Worm (Caenorhabditis elegans) whole organism, L3 larva: ENCODE data around the gene ttr-39.

Source experiments
- ZK546.5 ChIP-seq: sonication (generic microtip); optimal IDR thresholded peaks from 2 replicates; lab custom pipeline; 2017; ENCODE audit warnings: missing biosample characterization, missing genetic modification characterization
- aly-2 ChIP-seq: fragments of 150-350 bp; optimal IDR thresholded peaks from 2 replicates; lab custom pipeline; 2014; ENCODE audit warnings: missing biosample characterization, missing genetic modification characterization
- ama-1 ChIP-seq: fragments of 150-350 bp; optimal IDR thresholded peaks from 2 replicates; lab custom pipeline; 2018
- ceh-16 ChIP-seq: sonication (generic microtip); optimal IDR thresholded peaks from 2 replicates; lab custom pipeline; 2017; ENCODE audit warnings: missing biosample characterization, missing genetic modification characterization
- ceh-28 ChIP-seq: fragments of 150-350 bp; optimal IDR thresholded peaks from 2 replicates; lab custom pipeline; 2014; ENCODE audit warnings: missing biosample characterization, missing genetic modification reagents, missing genetic modification characterization
- elt-1 ChIP-seq: fragments of 150-350 bp; optimal IDR thresholded peaks from 2 replicates; lab custom pipeline; 2014; ENCODE audit warnings: missing biosample characterization, missing genetic modification characterization
- elt-2 ChIP-seq: sonication (generic microtip); optimal IDR thresholded peaks from 2 replicates; lab custom pipeline; 2016; ENCODE audit warnings: missing genetic modification reagents, mild to moderate bottlenecking, missing genetic modification characterization, missing compliant biosample characterization
- elt-3 ChIP-seq, 3 experiments: fragments of 150-350 bp in 1 of 3; sonication (generic microtip) in 2 of 3; optimal IDR thresholded peaks; 2 replicates in 2 of 3; 4 replicates in 1 of 3; lab custom pipeline; 2014 to 2017; ENCODE audit warnings: missing biosample characterization in 3 of 3, missing genetic modification characterization in 3 of 3
- fos-1 ChIP-seq: fragments of 150-350 bp; optimal IDR thresholded peaks from 2 replicates; lab custom pipeline; 2014; ENCODE audit warnings: missing biosample characterization, missing genetic modification characterization
- hmg-11 ChIP-seq: sonication (generic microtip); optimal IDR thresholded peaks from 2 replicates; lab custom pipeline; 2016; ENCODE audit warnings: missing genetic modification characterization, missing compliant biosample characterization
- jun-1 ChIP-seq: fragments of 150-350 bp; optimal IDR thresholded peaks from 2 replicates; lab custom pipeline; 2014; ENCODE audit warnings: missing biosample characterization, missing genetic modification reagents, missing genetic modification characterization
- lin-39 ChIP-seq: fragments of 150-350 bp; optimal IDR thresholded peaks from 2 replicates; lab custom pipeline; 2018; ENCODE audit warnings: missing biosample characterization, missing genetic modification reagents, missing genetic modification characterization
- nhr-23 ChIP-seq: fragments of 150-350 bp; optimal IDR thresholded peaks from 2 replicates; lab custom pipeline; 2014; ENCODE audit warnings: missing biosample characterization, missing genetic modification reagents, missing genetic modification characterization
- nhr-43 ChIP-seq: sonication (generic microtip); optimal IDR thresholded peaks from 2 replicates; lab custom pipeline; 2016; ENCODE audit warnings: mild to moderate bottlenecking, missing genetic modification characterization, missing compliant biosample characterization; ENCODE audit not compliant: poor library complexity, severe bottlenecking
- nhr-76 ChIP-seq: fragments of 150-350 bp; sonication (generic microtip); optimal IDR thresholded peaks from 5 replicates; lab custom pipeline; 2014; ENCODE audit warnings: missing biosample characterization, missing genetic modification characterization
- pqm-1 ChIP-seq: fragments of 150-350 bp; optimal IDR thresholded peaks from 2 replicates; lab custom pipeline; 2017; ENCODE audit warnings: missing biosample characterization, missing genetic modification characterization, inconsistent platforms
- unc-62 ChIP-seq: fragments of 150-350 bp; sonication (generic microtip); optimal IDR thresholded peaks from 4 replicates; lab custom pipeline; 2014; ENCODE audit warnings: missing biosample characterization, missing genetic modification reagents, missing genetic modification characterization
- zag-1 ChIP-seq: fragments of 150-350 bp; optimal IDR thresholded peaks from 2 replicates; lab custom pipeline; 2014; ENCODE audit warnings: missing biosample characterization, missing genetic modification characterization
- ztf-11 ChIP-seq: fragments of 150-350 bp; optimal IDR thresholded peaks from 2 replicates; lab custom pipeline; 2014; ENCODE audit warnings: missing biosample characterization, missing genetic modification characterization
- ztf-4 ChIP-seq: fragments of 150-350 bp; optimal IDR thresholded peaks from 2 replicates; lab custom pipeline; 2014; ENCODE audit warnings: missing biosample characterization, missing genetic modification characterization

ttr-39 gene

ce11 chrIV:10042881-10043280 is 46.8 kb downstream of the ttr-39 start, which contains the start of gene frk-1:
frk-1 (plus strand) TSS chrIV:10043181.
- TF ChIP-seq unc-62 (GFP tag; lab: Kevin White, UChicago) (no peak), jun-1 (no peak), elt-1 (tag; lab: Kevin White, UChicago) (no peak), ztf-11 (tag; lab: Kevin White, UChicago) (no peak), nhr-76 (tag; lab: Kevin White, UChicago) (no peak), hmg-11 (no peak), elt-3 (tag; optimal IDR thresholded peaks at IDR 0.05; lab: Kevin White, UChicago) (no peak), nhr-43 (no peak), nhr-23 (tag; lab: Kevin White, UChicago) (no peak), ZK546.5 (tag; lab: Kevin White, UChicago) (no peak), pqm-1 (tag; lab: Kevin White, UChicago) (no peak)

- TF ChIP-seq ceh-16 (tag; lab: Kevin White, UChicago) (no peak), zag-1 (tag; lab: Kevin White, UChicago) (no peak), elt-2 (tag; lab: Kevin White, UChicago) (no peak), elt-1 (tag; lab: Kevin White, UChicago) (no peak), jun-1 (no peak), ceh-28 (tag; lab: Kevin White, UChicago) (no peak), lin-39 (tag; lab: Kevin White, UChicago) (no peak), ztf-4 (tag; lab: Kevin White, UChicago) (no peak), ama-1 (no peak), aly-2 (tag; lab: Kevin White, UChicago) (no peak), fos-1 (tag; lab: Kevin White, UChicago) (no peak)
Measured at ce11 chrIV:10040803-10041202, 48.9 kb downstream of the ttr-39 start, which contains the start of gene dhs-31. dhs-31 (minus strand) TSS chrIV:10040903.
